Worm (Caenorhabditis elegans) whole organism, L4 larva: Measurements from ENCODE around the gene dod-6.

Experiments
- ZK546.5 ChIP-seq, 2 experiments: sonication (generic microtip); optimal IDR thresholded peaks; 2 replicates each; lab custom pipeline; 2017; ENCODE audit warnings: missing biosample characterization in 2 of 2, missing genetic modification characterization in 2 of 2
- lsy-2 ChIP-seq, 2 experiments: fragments of 150-350 bp in 1 of 2; sonication (generic microtip) in 1 of 2; optimal IDR thresholded peaks; 2 replicates each; lab custom pipeline; 2014 to 2017; ENCODE audit warnings: missing biosample characterization in 2 of 2, missing genetic modification characterization in 2 of 2
- madf-9 ChIP-seq: fragments of 200-800 bp; sonication (Bioruptor generic); conservative IDR thresholded peaks from 2 replicates; pipeline ENCODE4 v1.3.6; 2022; ENCODE audit warnings: missing genetic modification reagents, missing genetic modification characterization, missing compliant biosample characterization
- pha-4 ChIP-seq, 2 experiments: fragments of 150-350 bp in 1 of 2; fragments of 200-800 bp in 1 of 2; sonication (Bioruptor generic) in 1 of 2; IDR thresholded peaks in 1 of 2; optimal IDR thresholded peaks in 1 of 2; 2 replicates each; pipeline versions ENCODE4 v1.3.6 to Lab custom; 2014 to 2022; ENCODE audit warnings: missing genetic modification characterization in 2 of 2, missing genetic modification reagents in 2 of 2, missing biosample characterization in 1 of 2, missing compliant biosample characterization in 1 of 2
- skn-1 ChIP-seq: fragments of 150-350 bp; optimal IDR thresholded peaks from 2 replicates; lab custom pipeline; 2014; ENCODE audit warnings: missing biosample characterization, missing genetic modification characterization

DNA sequence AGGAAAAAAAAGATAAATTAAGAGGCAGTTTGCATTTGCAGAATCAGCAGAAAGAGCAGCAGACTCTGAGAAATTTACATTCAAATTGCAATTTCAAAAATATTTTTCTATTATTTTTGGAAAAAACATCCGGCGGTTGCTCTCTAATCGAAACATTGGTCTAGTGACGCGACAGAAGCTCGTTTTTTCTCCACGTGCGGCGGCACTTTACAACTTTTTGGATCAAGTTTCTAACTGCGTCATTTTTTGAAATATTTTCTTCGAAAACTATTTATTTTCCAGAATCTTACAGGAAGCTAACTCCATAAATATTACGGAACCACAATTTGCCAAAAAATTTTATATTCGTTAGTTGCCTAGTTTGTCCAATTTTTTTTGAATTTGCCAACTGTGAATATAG, 47.6 kb upstream of the dod-6 start:
- TF ChIP-seq madf-9 (GFP tag; lab: Robert Waterston, UW) (no peak), pha-4 (GFP tag; IDR thresholded peaks at IDR 0.05; lab: Robert Waterston, UW) (no peak), pha-4 (tag; optimal IDR thresholded peaks at IDR 0.05; lab: Kevin White, UChicago) (no peak), skn-1 (no peak), ZK546.5 (tag; optimal IDR thresholded peaks at IDR 0.05; lab: Kevin White, UChicago) (no peak), lsy-2 (tag; optimal IDR thresholded peaks at IDR 0.05; lab: Kevin White, UChicago) (no peak)
